Worm (Caenorhabditis elegans) whole organism, L3 larva: ENCODE data around the gene dec-7.

ENCODE experiments used
- R02D3.7 ChIP-seq: fragments of 150-350 bp; optimal IDR thresholded peaks from 2 replicates; lab custom pipeline; 2014; ENCODE audit warnings: missing biosample characterization, missing genetic modification characterization
- ama-1 ChIP-seq: fragments of 150-350 bp; optimal IDR thresholded peaks from 2 replicates; lab custom pipeline; 2018
- ceh-28 ChIP-seq: fragments of 150-350 bp; optimal IDR thresholded peaks from 2 replicates; lab custom pipeline; 2014; ENCODE audit warnings: missing biosample characterization, missing genetic modification reagents, missing genetic modification characterization
- ceh-9 ChIP-seq: sonication (generic microtip); optimal IDR thresholded peaks from 2 replicates; lab custom pipeline; 2018; ENCODE audit warnings: missing biosample characterization, missing genetic modification characterization
- daf-12 ChIP-seq: fragments of 150-350 bp; optimal IDR thresholded peaks from 2 replicates; lab custom pipeline; 2014; ENCODE audit warnings: missing biosample characterization, missing genetic modification reagents, missing genetic modification characterization
- elt-2 ChIP-seq: sonication (generic microtip); optimal IDR thresholded peaks from 2 replicates; lab custom pipeline; 2016; ENCODE audit warnings: missing genetic modification reagents, mild to moderate bottlenecking, missing genetic modification characterization, missing compliant biosample characterization
- eor-1 ChIP-seq, 2 experiments: fragments of 150-350 bp; optimal IDR thresholded peaks; 2 replicates each; lab custom pipeline; 2014 to 2018; ENCODE audit warnings: missing biosample characterization in 2 of 2, missing genetic modification characterization in 2 of 2
- fkh-10 ChIP-seq: sonication (generic microtip); optimal IDR thresholded peaks from 2 replicates; lab custom pipeline; 2017; ENCODE audit warnings: missing biosample characterization, missing genetic modification reagents, missing genetic modification characterization
- fkh-2 ChIP-seq: fragments of 150-350 bp; optimal IDR thresholded peaks from 2 replicates; lab custom pipeline; 2014; ENCODE audit warnings: missing biosample characterization, missing genetic modification reagents, missing genetic modification characterization
- fos-1 ChIP-seq: fragments of 150-350 bp; optimal IDR thresholded peaks from 2 replicates; lab custom pipeline; 2014; ENCODE audit warnings: missing biosample characterization, missing genetic modification characterization
- hmg-11 ChIP-seq: sonication (generic microtip); optimal IDR thresholded peaks from 2 replicates; lab custom pipeline; 2016; ENCODE audit warnings: missing genetic modification characterization, missing compliant biosample characterization
- jun-1 ChIP-seq: fragments of 150-350 bp; optimal IDR thresholded peaks from 2 replicates; lab custom pipeline; 2014; ENCODE audit warnings: missing biosample characterization, missing genetic modification reagents, missing genetic modification characterization
- lsy-12 ChIP-seq: sonication (generic microtip); optimal IDR thresholded peaks from 2 replicates; lab custom pipeline; 2016; ENCODE audit warnings: mild to moderate bottlenecking, missing genetic modification characterization, missing compliant biosample characterization
- mdl-1 ChIP-seq: fragments of 150-350 bp; optimal IDR thresholded peaks from 2 replicates; lab custom pipeline; 2014; ENCODE audit warnings: missing biosample characterization, missing genetic modification characterization
- mml-1 ChIP-seq: fragments of 150-350 bp; sonication (generic microtip); optimal IDR thresholded peaks from 3 replicates; lab custom pipeline; 2014; ENCODE audit warnings: missing biosample characterization, missing genetic modification characterization
- nfya-1 ChIP-seq: sonication (generic microtip); optimal IDR thresholded peaks from 2 replicates; lab custom pipeline; 2017; ENCODE audit warnings: missing genetic modification characterization, mild to moderate bottlenecking, missing compliant biosample characterization, antibody characterized with exemption, moderate library complexity; ENCODE audit not compliant: insufficient read depth
- nhr-11 ChIP-seq: fragments of 150-350 bp; optimal IDR thresholded peaks from 2 replicates; lab custom pipeline; 2014; ENCODE audit warnings: missing biosample characterization, missing genetic modification characterization
- nhr-12 ChIP-seq: fragments of 150-350 bp; optimal IDR thresholded peaks from 2 replicates; lab custom pipeline; 2014; ENCODE audit warnings: missing biosample characterization, missing genetic modification characterization
- nhr-23 ChIP-seq: fragments of 150-350 bp; optimal IDR thresholded peaks from 2 replicates; lab custom pipeline; 2014; ENCODE audit warnings: missing biosample characterization, missing genetic modification reagents, missing genetic modification characterization
- nhr-237 ChIP-seq: fragments of 150-350 bp; optimal IDR thresholded peaks from 2 replicates; lab custom pipeline; 2014; ENCODE audit warnings: missing biosample characterization, missing genetic modification characterization
- nhr-25 ChIP-seq: sonication (generic microtip); optimal IDR thresholded peaks from 2 replicates; lab custom pipeline; 2017; ENCODE audit warnings: missing biosample characterization, missing genetic modification characterization
- nhr-28 ChIP-seq: fragments of 150-350 bp; optimal IDR thresholded peaks from 2 replicates; lab custom pipeline; 2014; ENCODE audit warnings: missing biosample characterization, missing genetic modification characterization
- nhr-43 ChIP-seq: sonication (generic microtip); optimal IDR thresholded peaks from 2 replicates; lab custom pipeline; 2016; ENCODE audit warnings: mild to moderate bottlenecking, missing genetic modification characterization, missing compliant biosample characterization; ENCODE audit not compliant: poor library complexity, severe bottlenecking
- nhr-67 ChIP-seq: fragments of 150-350 bp; optimal IDR thresholded peaks from 2 replicates; lab custom pipeline; 2014; ENCODE audit warnings: missing biosample characterization, missing genetic modification characterization
- nhr-77 ChIP-seq: fragments of 150-350 bp; optimal IDR thresholded peaks from 2 replicates; lab custom pipeline; 2014; ENCODE audit warnings: missing biosample characterization, missing genetic modification characterization
- pha-4 ChIP-seq: fragments of 150-350 bp; optimal IDR thresholded peaks from 2 replicates; lab custom pipeline; 2014; ENCODE audit warnings: missing biosample characterization, missing genetic modification reagents, missing genetic modification characterization
- pqm-1 ChIP-seq: fragments of 150-350 bp; optimal IDR thresholded peaks from 2 replicates; lab custom pipeline; 2017; ENCODE audit warnings: missing biosample characterization, missing genetic modification characterization, inconsistent platforms
- sea-2 ChIP-seq: fragments of 150-350 bp; sonication (generic microtip); optimal IDR thresholded peaks from 4 replicates; lab custom pipeline; 2014; ENCODE audit warnings: missing biosample characterization, missing genetic modification reagents, missing genetic modification characterization
- skn-1 ChIP-seq: fragments of 150-350 bp; optimal IDR thresholded peaks from 2 replicates; lab custom pipeline; 2014; ENCODE audit warnings: missing biosample characterization, missing genetic modification characterization
- snpc-4 ChIP-seq: fragments of 150-350 bp; optimal IDR thresholded peaks from 2 replicates; lab custom pipeline; 2014; ENCODE audit warnings: missing biosample characterization, missing genetic modification characterization
- tbx-2 ChIP-seq: sonication (generic microtip); optimal IDR thresholded peaks from 2 replicates; lab custom pipeline; 2016; ENCODE audit warnings: mild to moderate bottlenecking, missing genetic modification characterization, missing compliant biosample characterization
- unc-62 ChIP-seq: fragments of 150-350 bp; sonication (generic microtip); optimal IDR thresholded peaks from 4 replicates; lab custom pipeline; 2014; ENCODE audit warnings: missing biosample characterization, missing genetic modification reagents, missing genetic modification characterization
- zag-1 ChIP-seq: fragments of 150-350 bp; optimal IDR thresholded peaks from 2 replicates; lab custom pipeline; 2014; ENCODE audit warnings: missing biosample characterization, missing genetic modification characterization
- ztf-11 ChIP-seq: fragments of 150-350 bp; optimal IDR thresholded peaks from 2 replicates; lab custom pipeline; 2014; ENCODE audit warnings: missing biosample characterization, missing genetic modification characterization
- ztf-4 ChIP-seq: fragments of 150-350 bp; optimal IDR thresholded peaks from 2 replicates; lab custom pipeline; 2014; ENCODE audit warnings: missing biosample characterization, missing genetic modification characterization

Gene dec-7

ce11 chrIII:9929525-9929924 is 2.7 kb upstream of the dec-7 start:
- TF ChIP-seq lsy-12 (tag; lab: Kevin White, UChicago): no peak
- TF ChIP-seq, all 47 proteins: peak for 0

ce11 chrIII:9930406-9930805 is 1.8 kb upstream of the dec-7 start:
- peak; percentile 40 for TF ChIP-seq jun-1 (tag; lab: Kevin White, UChicago)
- no peak for TF ChIP-seq mdl-1 (tag; lab: Kevin White, UChicago)
- TF ChIP-seq nfya-1: peak; percentile 53
- TF ChIP-seq eor-1 (tag; optimal IDR thresholded peaks at IDR 0.05; lab: Kevin White, UChicago): no peak
- no peak for TF ChIP-seq ceh-28 (tag; lab: Kevin White, UChicago)
- no peak for TF ChIP-seq ztf-11 (tag; lab: Kevin White, UChicago)
- no peak for TF ChIP-seq nhr-77 (tag; lab: Kevin White, UChicago)
- TF ChIP-seq elt-2 (tag; lab: Kevin White, UChicago): peak; percentile 98
- no peak for TF ChIP-seq snpc-4
- no peak for TF ChIP-seq nhr-25 (tag; lab: Kevin White, UChicago)
- TF ChIP-seq pqm-1 (tag; lab: Kevin White, UChicago): peak; percentile 92
- TF ChIP-seq nhr-43: no peak
- no peak for TF ChIP-seq fkh-10
- no peak for TF ChIP-seq fos-1 (tag; lab: Kevin White, UChicago)
- TF ChIP-seq R02D3.7 (tag; lab: Kevin White, UChicago): no peak
- TF ChIP-seq pha-4: peak; percentile 47
- no peak for TF ChIP-seq ztf-4 (tag; lab: Kevin White, UChicago)
- no peak for TF ChIP-seq mml-1 (tag; lab: Kevin White, UChicago)
- no peak for TF ChIP-seq tbx-2 (tag; lab: Kevin White, UChicago)
- no peak for TF ChIP-seq nhr-12 (tag; lab: Kevin White, UChicago)
- no peak for TF ChIP-seq hmg-11 (tag; lab: Kevin White, UChicago)
- TF ChIP-seq sea-2 (GFP tag; lab: Kevin White, UChicago): no peak
- TF ChIP-seq nhr-23 (tag; lab: Kevin White, UChicago): no peak
- no peak for TF ChIP-seq ama-1 (lab: Kevin White, UChicago)
- TF ChIP-seq unc-62 (GFP tag; lab: Kevin White, UChicago): no peak
- no peak for TF ChIP-seq zag-1 (tag; lab: Kevin White, UChicago)
- no peak for TF ChIP-seq nhr-67 (tag; lab: Kevin White, UChicago)
- no peak for TF ChIP-seq daf-12 (tag; lab: Kevin White, UChicago)
- no peak for TF ChIP-seq fkh-2 (tag; lab: Kevin White, UChicago)

- TF ChIP-seq ceh-28 (tag; lab: Kevin White, UChicago) (no peak), nhr-237 (tag; lab: Kevin White, UChicago) (no peak), nhr-11 (tag; lab: Kevin White, UChicago) (no peak), elt-2 (tag; lab: Kevin White, UChicago) (no peak), nhr-67 (tag; lab: Kevin White, UChicago) (no peak), fkh-2 (tag; lab: Kevin White, UChicago) (no peak), ceh-9 (tag; lab: Kevin White, UChicago) (no peak)
These were observed 8.9 kb downstream of the dec-7 start, which contains the start of the genes K03H1.9 and K03H1.12 for ce11 chrIII:9941020-9941674. TSS of gene K03H1.9 (minus strand) at chrIII:9941490. TSS of gene K03H1.12 (plus strand) at chrIII:9941624.

- no peak for TF ChIP-seq fkh-10
- no peak for TF ChIP-seq mdl-1 (tag; lab: Kevin White, UChicago)
- TF ChIP-seq fkh-2 (tag; lab: Kevin White, UChicago): no peak
- no peak for TF ChIP-seq jun-1 (tag; lab: Kevin White, UChicago)
- TF ChIP-seq mml-1 (tag; lab: Kevin White, UChicago): no peak
- TF ChIP-seq skn-1 (tag; lab: Kevin White, UChicago): no peak
- no peak for TF ChIP-seq nhr-25 (tag; lab: Kevin White, UChicago)
- no peak for TF ChIP-seq lsy-12 (tag; lab: Kevin White, UChicago)
- TF ChIP-seq nhr-43: no peak
- TF ChIP-seq zag-1 (tag; lab: Kevin White, UChicago): no peak
- TF ChIP-seq nhr-28: no peak
These were observed 12.5 kb downstream of the dec-7 start, which contains the start of gene gln-2 for ce11 chrIII:9944723-9945122. TSS of gene gln-2 (minus strand) at chrIII:9944823.
